Fruit fly (Drosophila melanogaster) S2 (cell line): ENCODE data around the gene VhaM9.7-b.

ENCODE experiments used
- CG8478 ChIP-seq: fragments of >200 bp; optimal IDR thresholded peaks from 2 replicates; lab custom pipeline; 2018
- CTCF ChIP-seq, 2 experiments: fragments of >200 bp; optimal IDR thresholded peaks; 2 replicates each; lab custom pipeline; 2018

DNA sequence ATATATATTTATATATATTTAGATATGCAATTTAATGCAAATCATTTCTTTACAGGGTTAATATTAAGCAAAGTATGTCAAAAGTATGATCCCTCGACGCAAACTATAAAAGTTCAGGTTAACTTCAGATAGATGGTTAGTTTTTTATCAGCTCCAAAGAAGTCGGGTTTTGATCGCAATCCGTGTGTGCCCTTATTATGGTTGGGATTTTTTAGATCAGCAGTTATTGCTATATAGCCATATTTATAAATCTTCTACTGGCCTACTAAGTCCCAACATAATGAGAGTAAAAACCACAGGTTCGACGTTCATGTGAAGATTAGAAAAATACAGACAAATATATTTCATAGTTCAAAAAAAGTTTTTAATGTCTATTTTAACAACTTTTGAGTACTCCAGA is 34.2 kb downstream of the VhaM9.7-b start, which contains the start of gene EMC10:
- TF ChIP-seq CTCF (optimal IDR thresholded peaks at IDR 0.05; lab: Kevin White, UChicago) (no peak), CG8478 (lab: Kevin White, UChicago) (no peak)
